Worm (Caenorhabditis elegans) whole organism, late embryonic: Measurements from ENCODE around the gene gbh-2.

Source experiments
- K09A11.1 ChIP-seq: sonication (generic microtip); optimal IDR thresholded peaks from 2 replicates; lab custom pipeline; 2017; ENCODE audit warnings: antibody characterized with exemption, mild to moderate bottlenecking, missing genetic modification characterization, missing compliant biosample characterization; ENCODE audit not compliant: insufficient read depth
- Y22D7AL.16 ChIP-seq: sonication (generic microtip); optimal IDR thresholded peaks from 2 replicates; lab custom pipeline; 2016; ENCODE audit warnings: missing genetic modification characterization, missing compliant biosample characterization
- ama-1 ChIP-seq: fragments of 150-350 bp; optimal IDR thresholded peaks from 2 replicates; lab custom pipeline; 2014
- ceh-18 ChIP-seq: sonication (generic microtip); optimal IDR thresholded peaks from 2 replicates; lab custom pipeline; 2016; ENCODE audit warnings: missing genetic modification characterization, missing compliant biosample characterization
- ceh-2 ChIP-seq: sonication (generic microtip); optimal IDR thresholded peaks from 2 replicates; lab custom pipeline; 2016; ENCODE audit warnings: missing genotype, missing genetic modification characterization, missing compliant biosample characterization
- ceh-24 ChIP-seq: sonication (generic microtip); optimal IDR thresholded peaks from 2 replicates; lab custom pipeline; 2016; ENCODE audit warnings: mild to moderate bottlenecking, missing genetic modification characterization, missing compliant biosample characterization
- ceh-30 ChIP-seq: fragments of 150-350 bp; optimal IDR thresholded peaks from 2 replicates; lab custom pipeline; 2014; ENCODE audit warnings: missing biosample characterization, missing genetic modification characterization
- ceh-45 ChIP-seq: fragments of 200-800 bp; sonication (Bioruptor generic); IDR thresholded peaks from 2 replicates; pipeline ENCODE4 v1.3.6; 2022; ENCODE audit warnings: missing genetic modification reagents, missing genetic modification characterization, missing compliant biosample characterization
- ceh-48 ChIP-seq: sonication (generic microtip); optimal IDR thresholded peaks from 2 replicates; lab custom pipeline; 2016; ENCODE audit warnings: missing genetic modification characterization, inconsistent platforms, missing compliant biosample characterization
- ceh-6 ChIP-seq: fragments of 200-800 bp; sonication (Bioruptor generic); optimal IDR thresholded peaks from 2 replicates; lab custom pipeline; 2018; ENCODE audit warnings: mild to moderate bottlenecking, missing genetic modification characterization, missing compliant biosample characterization
- che-1 ChIP-seq: sonication (generic microtip); optimal IDR thresholded peaks from 2 replicates; lab custom pipeline; 2016; ENCODE audit warnings: mild to moderate bottlenecking, missing genetic modification characterization, missing compliant biosample characterization
- dve-1 ChIP-seq: sonication (generic microtip); optimal IDR thresholded peaks from 2 replicates; lab custom pipeline; 2017; ENCODE audit warnings: antibody characterized with exemption, mild to moderate bottlenecking, missing genetic modification characterization, missing compliant biosample characterization
- elt-2 ChIP-seq: sonication (generic microtip); optimal IDR thresholded peaks from 2 replicates; lab custom pipeline; 2016; ENCODE audit warnings: missing genetic modification reagents, missing genetic modification characterization, missing compliant biosample characterization
- gmeb-2 ChIP-seq: sonication (generic microtip); optimal IDR thresholded peaks from 2 replicates; lab custom pipeline; 2016; ENCODE audit warnings: missing genetic modification characterization, inconsistent platforms, missing compliant biosample characterization
- hlh-15 ChIP-seq: sonication (generic microtip); optimal IDR thresholded peaks from 2 replicates; lab custom pipeline; 2016; ENCODE audit warnings: missing genetic modification characterization, missing compliant biosample characterization
- hlh-6 ChIP-seq: sonication (generic microtip); optimal IDR thresholded peaks from 2 replicates; lab custom pipeline; 2016; ENCODE audit warnings: missing genotype, missing genetic modification characterization, missing compliant biosample characterization
- lim-6 ChIP-seq: sonication (generic microtip); optimal IDR thresholded peaks from 2 replicates; lab custom pipeline; 2016; ENCODE audit warnings: missing genetic modification characterization, missing compliant biosample characterization
- madf-2 ChIP-seq: sonication (generic microtip); optimal IDR thresholded peaks from 2 replicates; lab custom pipeline; 2017; ENCODE audit warnings: missing genetic modification characterization, missing compliant biosample characterization
- mec-3 ChIP-seq: sonication (generic microtip); optimal IDR thresholded peaks from 2 replicates; lab custom pipeline; 2016; ENCODE audit warnings: borderline replicate concordance, missing genetic modification characterization, missing compliant biosample characterization
- nfya-1 ChIP-seq: sonication (generic microtip); optimal IDR thresholded peaks from 2 replicates; lab custom pipeline; 2017; ENCODE audit warnings: missing genetic modification characterization, mild to moderate bottlenecking, missing compliant biosample characterization, antibody characterized with exemption, moderate library complexity
- odd-2 ChIP-seq: sonication (generic microtip); optimal IDR thresholded peaks from 2 replicates; lab custom pipeline; 2017; ENCODE audit warnings: antibody characterized with exemption, mild to moderate bottlenecking, missing genetic modification characterization, missing compliant biosample characterization
- pha-2 ChIP-seq: sonication (generic microtip); optimal IDR thresholded peaks from 2 replicates; lab custom pipeline; 2017; ENCODE audit warnings: mild to moderate bottlenecking, missing genetic modification characterization, missing compliant biosample characterization
- rnt-1 ChIP-seq: sonication (generic microtip); optimal IDR thresholded peaks from 2 replicates; lab custom pipeline; 2016; ENCODE audit warnings: missing genetic modification characterization, missing compliant biosample characterization
- sdc-2 ChIP-seq: sonication (generic microtip); optimal IDR thresholded peaks from 2 replicates; lab custom pipeline; 2016; ENCODE audit warnings: missing genotype, missing genetic modification characterization, missing compliant biosample characterization
- syd-9 ChIP-seq: sonication (generic microtip); optimal IDR thresholded peaks from 2 replicates; lab custom pipeline; 2016; ENCODE audit warnings: mild to moderate bottlenecking, missing genetic modification characterization, moderate library complexity, missing compliant biosample characterization
- tbx-2 ChIP-seq: sonication (generic microtip); optimal IDR thresholded peaks from 2 replicates; lab custom pipeline; 2016; ENCODE audit warnings: missing genetic modification characterization, missing compliant biosample characterization
- tbx-7 ChIP-seq: sonication (generic microtip); optimal IDR thresholded peaks from 2 replicates; lab custom pipeline; 2016; ENCODE audit warnings: missing genotype, missing genetic modification characterization, missing compliant biosample characterization
- ttx-3 ChIP-seq: sonication (generic microtip); optimal IDR thresholded peaks from 2 replicates; lab custom pipeline; 2016; ENCODE audit warnings: missing genetic modification reagents, missing genetic modification characterization, missing compliant biosample characterization
- unc-3 ChIP-seq, 2 experiments: fragments of 200-800 bp in 1 of 2; sonication (Bioruptor generic) in 1 of 2; sonication (generic microtip) in 1 of 2; conservative IDR thresholded peaks in 1 of 2; optimal IDR thresholded peaks in 1 of 2; 2 replicates each; pipeline versions ENCODE4 v1.3.6 to Lab custom; 2016 to 2022; ENCODE audit warnings: missing compliant biosample characterization in 2 of 2, missing genetic modification characterization in 2 of 2, missing genetic modification reagents in 1 of 2
- unc-55 ChIP-seq: sonication (generic microtip); optimal IDR thresholded peaks from 2 replicates; lab custom pipeline; 2017; ENCODE audit warnings: missing biosample characterization, missing genetic modification reagents, missing genetic modification characterization
- unc-86 ChIP-seq: sonication (generic microtip); optimal IDR thresholded peaks from 2 replicates; lab custom pipeline; 2016; ENCODE audit warnings: missing genetic modification characterization, missing compliant biosample characterization
- zip-5 ChIP-seq: sonication (generic microtip); optimal IDR thresholded peaks from 2 replicates; lab custom pipeline; 2016; ENCODE audit warnings: missing genetic modification characterization, missing compliant biosample characterization

The gbh-2 gene

DNA sequence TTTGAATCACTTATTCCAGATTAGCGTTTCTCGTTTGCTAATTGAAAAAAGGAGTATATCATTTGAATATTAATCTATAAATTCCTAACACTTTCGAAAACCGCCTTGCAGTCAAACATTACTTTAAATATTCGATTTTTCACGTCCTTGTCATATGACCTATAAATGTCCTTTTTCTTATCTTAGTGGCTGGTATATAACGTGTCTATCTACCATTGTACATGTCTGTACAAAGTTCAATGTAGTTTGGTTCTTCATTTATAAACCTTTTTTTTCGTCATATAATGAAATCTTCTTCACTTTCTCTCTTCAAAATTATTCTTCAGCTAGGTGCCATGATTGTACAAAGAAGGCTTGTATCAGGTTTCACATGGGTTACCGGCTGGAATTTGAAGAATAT lies at the start of gene gbh-2:
Gene gbh-2 (plus strand): TSS at position 277 of the 400 bp plus-strand sequence.
- no peak for TF ChIP-seq hlh-6
- peak; percentile 36 for TF ChIP-seq elt-2 (tag; lab: Kevin White, UChicago)
- TF ChIP-seq, all 69 proteins: peak for 1

DNA sequence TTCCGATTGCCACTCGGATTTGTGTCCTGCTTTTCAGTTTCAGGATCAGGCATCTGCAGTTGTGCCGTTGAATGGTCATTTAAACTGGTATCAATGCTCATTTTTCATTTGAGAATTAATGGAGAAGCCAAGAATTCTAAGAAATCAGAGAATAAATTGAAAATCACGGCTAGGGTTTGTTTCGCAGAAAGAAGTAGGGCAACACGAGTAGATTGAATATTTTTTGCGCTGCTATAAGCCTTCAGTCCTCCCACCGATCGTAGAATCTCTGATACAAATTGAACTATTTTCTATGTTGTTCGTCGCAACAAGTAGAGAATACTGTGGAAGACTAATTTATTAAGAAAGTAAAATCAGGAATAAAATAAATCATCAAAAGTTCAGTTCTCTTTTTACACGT lies 48.6 kb upstream of the gbh-2 start, which contains the start of gene acp-3:
Gene acp-3 (minus strand): TSS at position 101 of the 400 bp plus-strand sequence.
- TF ChIP-seq rnt-1 (tag; lab: Kevin White, UChicago) (no peak), zip-5 (no peak), odd-2 (tag; lab: Kevin White, UChicago) (no peak), madf-2 (no peak), syd-9 (tag; lab: Kevin White, UChicago) (no peak), ceh-48 (no peak), pha-2 (no peak), sdc-2 (no peak), tbx-7 (tag; lab: Kevin White, UChicago) (no peak)
- TF ChIP-seq, all 69 proteins: peak for 0

DNA sequence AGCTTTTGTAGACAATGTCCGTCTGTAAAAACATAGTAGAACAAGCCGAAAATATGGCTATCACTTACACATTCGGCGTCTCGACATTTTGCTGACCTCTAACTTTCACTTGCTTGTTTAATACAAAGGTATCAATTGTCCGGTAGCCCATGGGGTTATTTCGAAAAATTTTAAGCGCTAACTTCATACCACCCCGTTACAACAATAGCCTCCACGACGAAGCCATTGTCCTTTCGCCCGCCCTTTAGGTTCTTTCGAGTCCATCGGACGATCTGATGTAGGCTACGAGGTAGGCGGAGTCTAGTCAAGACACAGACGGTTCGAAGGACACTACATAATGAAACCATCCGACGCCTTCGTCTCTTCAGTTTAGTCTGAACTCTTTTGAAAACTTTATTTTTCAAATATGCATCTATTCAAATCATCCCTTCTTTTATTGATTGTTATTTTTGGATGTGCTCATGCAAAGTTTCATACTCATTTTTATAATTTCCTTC lies 46.8 kb upstream of the gbh-2 start, which contains the start of gene lips-10:
Gene lips-10 (plus strand): TSS at position 378 of the 497 bp plus-strand sequence.
- TF ChIP-seq gmeb-2 (tag; lab: Kevin White, UChicago) (no peak), ceh-18 (tag; lab: Kevin White, UChicago) (no peak), tbx-7 (tag; lab: Kevin White, UChicago) (no peak), syd-9 (tag; lab: Kevin White, UChicago) (no peak), unc-3 (GFP tag; conservative IDR thresholded peaks at IDR 0.05; lab: Robert Waterston, UW) (no peak), unc-3 (tag; optimal IDR thresholded peaks at IDR 0.05; lab: Kevin White, UChicago) (no peak), ceh-30 (tag; lab: Kevin White, UChicago) (no peak), K09A11.1 (tag; lab: Kevin White, UChicago) (no peak), ceh-24 (tag; lab: Kevin White, UChicago) (no peak), lim-6 (tag; lab: Kevin White, UChicago) (no peak), hlh-6 (no peak), odd-2 (tag; lab: Kevin White, UChicago) (no peak), madf-2 (no peak), hlh-15 (tag; lab: Kevin White, UChicago) (no peak), sdc-2 (no peak), dve-1 (tag; lab: Kevin White, UChicago) (no peak), ceh-45 (GFP tag; lab: Robert Waterston, UW) (no peak), Y22D7AL.16 (no peak)

DNA sequence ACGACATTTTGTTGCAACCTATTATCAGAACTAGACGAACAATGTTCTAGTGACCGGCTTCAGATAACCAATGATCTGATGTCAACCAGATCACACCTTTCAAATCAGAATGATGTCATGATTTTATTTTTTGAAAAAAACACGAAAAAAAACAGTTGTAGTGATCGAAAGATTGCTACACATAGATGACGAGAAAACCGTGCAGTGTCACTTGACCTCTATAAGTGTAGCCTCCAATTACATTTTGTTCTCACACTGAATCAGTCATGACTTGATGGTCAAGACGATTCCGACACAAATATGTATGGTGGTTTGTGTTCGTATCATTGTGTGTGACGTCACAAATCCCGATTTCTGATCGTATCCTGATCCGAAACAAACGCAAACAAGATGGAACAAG lies 45.6 kb upstream of the gbh-2 start:
- no peak for TF ChIP-seq ama-1 (lab: Kevin White, UChicago)

DNA sequence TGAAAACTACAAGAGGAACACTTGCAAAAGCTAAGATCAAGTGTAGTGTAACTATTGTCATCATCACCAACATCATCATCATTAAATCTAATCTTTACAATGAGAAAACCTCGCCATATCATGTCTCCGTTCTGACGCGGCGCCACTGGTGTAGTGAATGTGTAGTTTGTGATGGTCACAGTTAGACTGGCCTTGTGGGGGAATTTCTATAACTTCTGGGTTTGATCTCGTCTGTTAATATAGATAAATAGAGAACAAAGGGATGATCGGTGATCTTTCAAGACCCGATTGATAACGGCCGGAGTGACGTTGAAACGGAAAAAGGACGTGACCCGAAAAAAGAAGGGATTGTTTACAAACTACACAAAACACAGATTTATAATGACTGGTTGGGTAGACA lies 44.9 kb upstream of the gbh-2 start:
- TF ChIP-seq hlh-6 (no peak), dve-1 (tag; lab: Kevin White, UChicago) (no peak), lim-6 (tag; lab: Kevin White, UChicago) (no peak), mec-3 (no peak), unc-3 (GFP tag; conservative IDR thresholded peaks at IDR 0.05; lab: Robert Waterston, UW) (no peak), unc-3 (tag; optimal IDR thresholded peaks at IDR 0.05; lab: Kevin White, UChicago) (no peak)

ce11 chrII:8441519-8441918 lies 44.2 kb upstream of the gbh-2 start:
- TF ChIP-seq gmeb-2 (tag; lab: Kevin White, UChicago) (no peak), unc-55 (GFP tag; lab: Kevin White, UChicago) (no peak), K09A11.1 (tag; lab: Kevin White, UChicago) (no peak), ceh-6 (GFP tag; lab: Kevin White, UChicago) (no peak), ceh-2 (tag; lab: Kevin White, UChicago) (no peak)

DNA sequence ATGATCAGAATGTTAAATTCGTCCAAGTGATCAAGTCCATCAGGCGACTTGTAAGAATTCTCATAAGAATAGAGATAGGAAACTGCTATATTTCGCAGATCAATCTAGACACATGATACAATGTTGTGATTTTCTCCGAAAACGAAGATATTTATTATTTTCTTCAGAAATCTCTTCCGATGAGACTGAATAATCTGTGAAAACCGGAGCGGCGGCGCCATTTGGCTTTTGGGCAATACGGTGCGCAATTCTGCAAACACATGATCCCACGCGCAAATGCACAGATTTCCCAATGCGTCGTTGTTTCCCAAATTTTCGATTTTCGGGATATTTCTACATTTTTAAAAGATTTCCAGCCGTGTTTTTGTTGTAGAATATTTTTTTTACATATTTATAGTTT lies 43.5 kb upstream of the gbh-2 start:
- TF ChIP-seq elt-2 (tag; lab: Kevin White, UChicago) = peak; percentile 25
- TF ChIP-seq tbx-2 (tag; lab: Kevin White, UChicago) = peak; percentile 14
- TF ChIP-seq che-1 = no peak
- no peak for TF ChIP-seq ttx-3 (tag; lab: Kevin White, UChicago)
- TF ChIP-seq dve-1 (tag; lab: Kevin White, UChicago) = peak; percentile 35
- peak; percentile 14 for TF ChIP-seq unc-86
- peak; percentile 28 for TF ChIP-seq nfya-1 (tag; lab: Kevin White, UChicago)
- TF ChIP-seq unc-3 (GFP tag; conservative IDR thresholded peaks at IDR 0.05; lab: Robert Waterston, UW) = no peak
- peak; percentile 10 for TF ChIP-seq unc-3 (tag; optimal IDR thresholded peaks at IDR 0.05; lab: Kevin White, UChicago)
